Worm (Caenorhabditis elegans): ENCODE results near the gene F34D10.3.

ce11 chrIII:3716073-3716659 lies 17.9 kb upstream of the F34D10.3 start:
- TF ChIP-seq ama-1 (optimal IDR thresholded peaks at IDR 0.05) (no peak), lin-1 (GFP tag; IDR thresholded peaks at IDR 0.05) (no peak), nhr-76 (tag; optimal IDR thresholded peaks at IDR 0.05) (no peak), nhr-77 (tag; optimal IDR thresholded peaks at IDR 0.05) (no peak), lin-13 (GFP tag; optimal IDR thresholded peaks at IDR 0.05) (no peak), lim-7 (GFP tag; IDR thresholded peaks at IDR 0.05) (no peak), dpl-1 (GFP tag; optimal IDR thresholded peaks at IDR 0.05) (no peak), nhr-11 (tag; optimal IDR thresholded peaks at IDR 0.05) (no peak), F10B5.3 (tag; optimal IDR thresholded peaks at IDR 0.05) (no peak), zag-1 (tag; optimal IDR thresholded peaks at IDR 0.05) (no peak), nhr-42 (GFP tag; IDR thresholded peaks at IDR 0.05) (no peak), jun-1 (tag; optimal IDR thresholded peaks at IDR 0.05) (no peak)
